Worm (Caenorhabditis elegans) whole organism, L3 larva: ENCODE measurements around the gene C24A8.5.

Experiments used
- ZK546.5 ChIP-seq: sonication (generic microtip); optimal IDR thresholded peaks from 2 replicates; lab custom pipeline; 2017; ENCODE audit warnings: missing biosample characterization, missing genetic modification characterization
- ama-1 ChIP-seq: fragments of 150-350 bp; optimal IDR thresholded peaks from 2 replicates; lab custom pipeline; 2018
- ceh-16 ChIP-seq: sonication (generic microtip); optimal IDR thresholded peaks from 2 replicates; lab custom pipeline; 2017; ENCODE audit warnings: missing biosample characterization, missing genetic modification characterization
- ceh-82 ChIP-seq: fragments of 150-350 bp; optimal IDR thresholded peaks from 2 replicates; lab custom pipeline; 2014; ENCODE audit warnings: missing biosample characterization, missing genetic modification characterization
- egl-27 ChIP-seq: sonication (generic microtip); optimal IDR thresholded peaks from 4 replicates; lab custom pipeline; 2017; ENCODE audit warnings: missing biosample characterization, missing genetic modification reagents, missing genetic modification characterization
- egl-5 ChIP-seq: fragments of 150-350 bp; optimal IDR thresholded peaks from 2 replicates; lab custom pipeline; 2017; ENCODE audit warnings: missing biosample characterization, missing genetic modification reagents, missing genetic modification characterization, inconsistent platforms
- elt-1 ChIP-seq: fragments of 150-350 bp; optimal IDR thresholded peaks from 2 replicates; lab custom pipeline; 2014; ENCODE audit warnings: missing biosample characterization, missing genetic modification characterization
- elt-2 ChIP-seq: sonication (generic microtip); optimal IDR thresholded peaks from 2 replicates; lab custom pipeline; 2016; ENCODE audit warnings: missing genetic modification reagents, mild to moderate bottlenecking, missing genetic modification characterization, missing compliant biosample characterization
- eor-1 ChIP-seq, 2 experiments: fragments of 150-350 bp; optimal IDR thresholded peaks; 2 replicates each; lab custom pipeline; 2014 to 2018; ENCODE audit warnings: missing biosample characterization in 2 of 2, missing genetic modification characterization in 2 of 2
- fkh-10 ChIP-seq: sonication (generic microtip); optimal IDR thresholded peaks from 2 replicates; lab custom pipeline; 2017; ENCODE audit warnings: missing biosample characterization, missing genetic modification reagents, missing genetic modification characterization
- fkh-2 ChIP-seq: fragments of 150-350 bp; optimal IDR thresholded peaks from 2 replicates; lab custom pipeline; 2014; ENCODE audit warnings: missing biosample characterization, missing genetic modification reagents, missing genetic modification characterization
- fos-1 ChIP-seq: fragments of 150-350 bp; optimal IDR thresholded peaks from 2 replicates; lab custom pipeline; 2014; ENCODE audit warnings: missing biosample characterization, missing genetic modification characterization
- hmg-11 ChIP-seq: sonication (generic microtip); optimal IDR thresholded peaks from 2 replicates; lab custom pipeline; 2016; ENCODE audit warnings: missing genetic modification characterization, missing compliant biosample characterization
- jun-1 ChIP-seq: fragments of 150-350 bp; optimal IDR thresholded peaks from 2 replicates; lab custom pipeline; 2014; ENCODE audit warnings: missing biosample characterization, missing genetic modification reagents, missing genetic modification characterization
- lin-15B ChIP-seq: fragments of 150-350 bp; optimal IDR thresholded peaks from 2 replicates; lab custom pipeline; 2014; ENCODE audit warnings: missing biosample characterization, missing genetic modification characterization
- lin-39 ChIP-seq: fragments of 150-350 bp; optimal IDR thresholded peaks from 2 replicates; lab custom pipeline; 2018; ENCODE audit warnings: missing biosample characterization, missing genetic modification reagents, missing genetic modification characterization
- lsy-12 ChIP-seq: sonication (generic microtip); optimal IDR thresholded peaks from 2 replicates; lab custom pipeline; 2016; ENCODE audit warnings: mild to moderate bottlenecking, missing genetic modification characterization, missing compliant biosample characterization
- mdl-1 ChIP-seq: fragments of 150-350 bp; optimal IDR thresholded peaks from 2 replicates; lab custom pipeline; 2014; ENCODE audit warnings: missing biosample characterization, missing genetic modification characterization
- mml-1 ChIP-seq: fragments of 150-350 bp; sonication (generic microtip); optimal IDR thresholded peaks from 3 replicates; lab custom pipeline; 2014; ENCODE audit warnings: missing biosample characterization, missing genetic modification characterization
- nhr-11 ChIP-seq: fragments of 150-350 bp; optimal IDR thresholded peaks from 2 replicates; lab custom pipeline; 2014; ENCODE audit warnings: missing biosample characterization, missing genetic modification characterization
- nhr-12 ChIP-seq: fragments of 150-350 bp; optimal IDR thresholded peaks from 2 replicates; lab custom pipeline; 2014; ENCODE audit warnings: missing biosample characterization, missing genetic modification characterization
- nhr-23 ChIP-seq: fragments of 150-350 bp; optimal IDR thresholded peaks from 2 replicates; lab custom pipeline; 2014; ENCODE audit warnings: missing biosample characterization, missing genetic modification reagents, missing genetic modification characterization
- nhr-237 ChIP-seq: fragments of 150-350 bp; optimal IDR thresholded peaks from 2 replicates; lab custom pipeline; 2014; ENCODE audit warnings: missing biosample characterization, missing genetic modification characterization
- nhr-25 ChIP-seq: sonication (generic microtip); optimal IDR thresholded peaks from 2 replicates; lab custom pipeline; 2017; ENCODE audit warnings: missing biosample characterization, missing genetic modification characterization
- nhr-28 ChIP-seq: fragments of 150-350 bp; optimal IDR thresholded peaks from 2 replicates; lab custom pipeline; 2014; ENCODE audit warnings: missing biosample characterization, missing genetic modification characterization
- nhr-43 ChIP-seq: sonication (generic microtip); optimal IDR thresholded peaks from 2 replicates; lab custom pipeline; 2016; ENCODE audit warnings: mild to moderate bottlenecking, missing genetic modification characterization, missing compliant biosample characterization; ENCODE audit not compliant: poor library complexity, severe bottlenecking
- nhr-67 ChIP-seq: fragments of 150-350 bp; optimal IDR thresholded peaks from 2 replicates; lab custom pipeline; 2014; ENCODE audit warnings: missing biosample characterization, missing genetic modification characterization
- nhr-77 ChIP-seq: fragments of 150-350 bp; optimal IDR thresholded peaks from 2 replicates; lab custom pipeline; 2014; ENCODE audit warnings: missing biosample characterization, missing genetic modification characterization
- pha-4 ChIP-seq: fragments of 150-350 bp; optimal IDR thresholded peaks from 2 replicates; lab custom pipeline; 2014; ENCODE audit warnings: missing biosample characterization, missing genetic modification reagents, missing genetic modification characterization
- pqm-1 ChIP-seq: fragments of 150-350 bp; optimal IDR thresholded peaks from 2 replicates; lab custom pipeline; 2017; ENCODE audit warnings: missing biosample characterization, missing genetic modification characterization, inconsistent platforms
- sea-2 ChIP-seq: fragments of 150-350 bp; sonication (generic microtip); optimal IDR thresholded peaks from 4 replicates; lab custom pipeline; 2014; ENCODE audit warnings: missing biosample characterization, missing genetic modification reagents, missing genetic modification characterization
- skn-1 ChIP-seq: fragments of 150-350 bp; optimal IDR thresholded peaks from 2 replicates; lab custom pipeline; 2014; ENCODE audit warnings: missing biosample characterization, missing genetic modification characterization
- snpc-4 ChIP-seq: fragments of 150-350 bp; optimal IDR thresholded peaks from 2 replicates; lab custom pipeline; 2014; ENCODE audit warnings: missing biosample characterization, missing genetic modification characterization
- tbx-2 ChIP-seq: sonication (generic microtip); optimal IDR thresholded peaks from 2 replicates; lab custom pipeline; 2016; ENCODE audit warnings: mild to moderate bottlenecking, missing genetic modification characterization, missing compliant biosample characterization
- unc-39 ChIP-seq: sonication (generic microtip); optimal IDR thresholded peaks from 4 replicates; lab custom pipeline; 2017; ENCODE audit warnings: missing biosample characterization, missing genetic modification characterization
- unc-62 ChIP-seq: fragments of 150-350 bp; sonication (generic microtip); optimal IDR thresholded peaks from 4 replicates; lab custom pipeline; 2014; ENCODE audit warnings: missing biosample characterization, missing genetic modification reagents, missing genetic modification characterization
- zag-1 ChIP-seq: fragments of 150-350 bp; optimal IDR thresholded peaks from 2 replicates; lab custom pipeline; 2014; ENCODE audit warnings: missing biosample characterization, missing genetic modification characterization
- ztf-11 ChIP-seq: fragments of 150-350 bp; optimal IDR thresholded peaks from 2 replicates; lab custom pipeline; 2014; ENCODE audit warnings: missing biosample characterization, missing genetic modification characterization
- ztf-4 ChIP-seq: fragments of 150-350 bp; optimal IDR thresholded peaks from 2 replicates; lab custom pipeline; 2014; ENCODE audit warnings: missing biosample characterization, missing genetic modification characterization

The C24A8.5 gene

ce11 chrX:4328816-4329215, at the start of gene C24A8.5:
C24A8.5 (minus strand) TSS chrX:4328916.
- no peak for TF ChIP-seq hmg-11 (tag; lab: Kevin White, UChicago)
- TF ChIP-seq elt-2 (tag; lab: Kevin White, UChicago) = no peak
- no peak for TF ChIP-seq nhr-12 (tag; lab: Kevin White, UChicago)
- TF ChIP-seq fos-1 (tag; lab: Kevin White, UChicago) = no peak
- TF ChIP-seq snpc-4 = no peak
- TF ChIP-seq tbx-2 (tag; lab: Kevin White, UChicago) = no peak
- TF ChIP-seq nhr-28 (tag; lab: Kevin White, UChicago) = no peak

- TF ChIP-seq nhr-67 (tag; lab: Kevin White, UChicago) (no peak), egl-5 (no peak), nhr-43 (tag; lab: Kevin White, UChicago) (no peak), egl-27 (no peak), ztf-4 (tag; lab: Kevin White, UChicago) (no peak), hmg-11 (tag; lab: Kevin White, UChicago) (no peak), mdl-1 (tag; lab: Kevin White, UChicago) (no peak), ama-1 (lab: Kevin White, UChicago) (no peak), lin-15B (tag; lab: Kevin White, UChicago) (no peak), nhr-11 (tag; lab: Kevin White, UChicago) (no peak), elt-2 (tag; lab: Kevin White, UChicago) (no peak), lin-39 (tag; lab: Kevin White, UChicago) (no peak), nhr-23 (tag; lab: Kevin White, UChicago) (no peak), unc-39 (no peak), zag-1 (tag; lab: Kevin White, UChicago) (no peak), jun-1 (tag; lab: Kevin White, UChicago) (no peak), ZK546.5 (tag; lab: Kevin White, UChicago) (no peak), tbx-2 (tag; lab: Kevin White, UChicago) (no peak), nhr-77 (no peak), pha-4 (tag; lab: Kevin White, UChicago) (no peak)
Measured at ce11 chrX:4377689-4378088, 49.0 kb upstream of the C24A8.5 start, which contains the start of gene R160.12. R160.12 (minus strand) TSS chrX:4377789.

DNA sequence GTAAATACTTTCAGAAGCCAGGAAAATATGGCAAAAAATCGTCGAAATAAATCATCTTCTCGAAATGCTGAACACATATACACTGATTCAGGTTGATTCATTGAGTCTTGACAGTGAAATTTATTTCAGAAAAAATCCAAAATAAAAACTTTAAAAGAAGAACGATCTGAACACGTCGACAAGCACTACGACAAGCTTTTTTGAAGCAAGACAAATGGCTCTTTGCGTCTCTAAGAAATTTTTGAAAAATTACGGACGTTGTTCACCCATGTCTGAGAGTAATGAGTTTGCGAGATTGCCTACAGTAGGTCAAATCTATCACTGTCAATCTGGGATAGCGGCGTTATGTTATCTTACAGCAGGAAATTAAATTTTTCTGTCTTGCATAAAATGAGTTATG, 48.1 kb upstream of the C24A8.5 start, which contains the start of gene R160.2:
Gene R160.2, minus strand, starts transcription at position 101 of the 400 bp plus-strand sequence.
- no peak for TF ChIP-seq ZK546.5 (tag; lab: Kevin White, UChicago)
- no peak for TF ChIP-seq egl-27
- TF ChIP-seq mml-1 = no peak
- TF ChIP-seq elt-1 (tag; lab: Kevin White, UChicago) = no peak
- TF ChIP-seq fkh-2 (tag; lab: Kevin White, UChicago) = no peak
- no peak for TF ChIP-seq sea-2
- no peak for TF ChIP-seq pqm-1 (tag; lab: Kevin White, UChicago)
- TF ChIP-seq lsy-12 (tag; lab: Kevin White, UChicago) = no peak
- TF ChIP-seq nhr-67 (tag; lab: Kevin White, UChicago) = no peak

DNA sequence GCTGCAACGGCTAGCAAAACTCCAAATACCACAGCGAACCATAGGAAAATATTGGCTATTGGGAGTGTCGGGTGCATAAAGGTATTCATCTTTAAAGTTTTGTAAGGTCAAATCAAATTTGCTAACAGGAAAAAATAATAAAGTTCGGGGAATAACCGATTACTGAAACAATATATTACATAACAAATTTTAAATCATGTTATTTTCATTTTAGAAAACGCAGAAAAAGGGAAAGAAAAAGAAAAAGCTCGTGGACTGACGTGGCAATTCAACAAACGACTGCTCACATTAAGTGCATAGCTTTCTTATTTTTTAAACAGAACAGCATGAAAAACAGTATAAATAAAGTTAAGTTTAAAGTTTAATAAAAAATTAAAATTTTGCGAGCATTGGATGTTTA, 44.4 kb upstream of the C24A8.5 start, which contains the start of gene R160.6:
Gene R160.6, minus strand, starts transcription at position 101 of the 400 bp plus-strand sequence.
- TF ChIP-seq pha-4 (tag; lab: Kevin White, UChicago) (no peak), elt-2 (tag; lab: Kevin White, UChicago) (no peak), unc-62 (no peak), fos-1 (tag; lab: Kevin White, UChicago) (no peak), sea-2 (no peak), eor-1 (tag; optimal IDR thresholded peaks at IDR 0.05; lab: Kevin White, UChicago) (no peak), nhr-67 (tag; lab: Kevin White, UChicago) (no peak), nhr-12 (tag; lab: Kevin White, UChicago) (no peak), egl-5 (no peak), ceh-82 (tag; lab: Kevin White, UChicago) (no peak), nhr-237 (tag; lab: Kevin White, UChicago) (no peak), nhr-25 (tag; lab: Kevin White, UChicago) (no peak), ceh-16 (tag; lab: Kevin White, UChicago) (no peak), ztf-4 (tag; lab: Kevin White, UChicago) (no peak), skn-1 (tag; lab: Kevin White, UChicago) (no peak), fkh-10 (GFP tag; lab: Kevin White, UChicago) (no peak), ama-1 (lab: Kevin White, UChicago) (no peak), lin-15B (tag; lab: Kevin White, UChicago) (no peak), ztf-11 (no peak)
